Worm (Caenorhabditis elegans) whole organism, L1 larva: ENCODE measurements around the gene Y54F10AM.6.

Source experiments
- aly-2 ChIP-seq: fragments of 150-350 bp; optimal IDR thresholded peaks from 2 replicates; lab custom pipeline; 2014; ENCODE audit warnings: missing biosample characterization, missing genetic modification characterization
- ces-1 ChIP-seq: fragments of 150-350 bp; optimal IDR thresholded peaks from 2 replicates; lab custom pipeline; 2014; ENCODE audit warnings: missing biosample characterization, missing genetic modification reagents, missing genetic modification characterization
- egl-27 ChIP-seq, 2 experiments: fragments of 150-350 bp in 1 of 2; sonication (generic microtip); optimal IDR thresholded peaks; 3 replicates each; lab custom pipeline; 2017 to 2018; ENCODE audit warnings: missing biosample characterization in 2 of 2, missing genetic modification characterization in 2 of 2, missing genetic modification reagents in 2 of 2
- elt-3 ChIP-seq, 6 experiments: fragments of 150-350 bp in 1 of 6; sonication (generic microtip); optimal IDR thresholded peaks; 2 replicates each; lab custom pipeline; 2017 to 2018; ENCODE audit warnings: missing biosample characterization in 6 of 6, missing genetic modification characterization in 6 of 6, inconsistent platforms in 1 of 6
- irx-1 ChIP-seq: sonication (generic microtip); optimal IDR thresholded peaks from 2 replicates; lab custom pipeline; 2016; ENCODE audit warnings: missing genetic modification characterization, missing compliant biosample characterization
- mep-1 ChIP-seq: fragments of 150-350 bp; optimal IDR thresholded peaks from 2 replicates; lab custom pipeline; 2014; ENCODE audit warnings: missing biosample characterization, missing genetic modification characterization
- nhr-11 ChIP-seq: fragments of 150-350 bp; optimal IDR thresholded peaks from 2 replicates; lab custom pipeline; 2014; ENCODE audit warnings: missing biosample characterization, missing genetic modification characterization
- nhr-12 ChIP-seq: sonication (generic microtip); optimal IDR thresholded peaks from 2 replicates; lab custom pipeline; 2017; ENCODE audit warnings: missing biosample characterization, missing genetic modification characterization
- nhr-237 ChIP-seq: fragments of 150-350 bp; optimal IDR thresholded peaks from 2 replicates; lab custom pipeline; 2014; ENCODE audit warnings: missing biosample characterization, missing genetic modification characterization
- nhr-85 ChIP-seq: sonication (generic microtip); peaks from one replicate; lab custom pipeline; 2016; ENCODE audit warnings: missing genetic modification characterization, inconsistent platforms, missing compliant biosample characterization
- snpc-4 ChIP-seq: fragments of 150-350 bp; optimal IDR thresholded peaks from 2 replicates; lab custom pipeline; 2014; ENCODE audit warnings: missing biosample characterization, missing genetic modification characterization
- snu-23 ChIP-seq: sonication (generic microtip); optimal IDR thresholded peaks from 2 replicates; lab custom pipeline; 2016; ENCODE audit warnings: missing genetic modification characterization, missing compliant biosample characterization
- unc-130 ChIP-seq: fragments of 150-350 bp; optimal IDR thresholded peaks from 2 replicates; lab custom pipeline; 2017; ENCODE audit warnings: missing biosample characterization, missing genetic modification characterization, inconsistent platforms

DNA sequence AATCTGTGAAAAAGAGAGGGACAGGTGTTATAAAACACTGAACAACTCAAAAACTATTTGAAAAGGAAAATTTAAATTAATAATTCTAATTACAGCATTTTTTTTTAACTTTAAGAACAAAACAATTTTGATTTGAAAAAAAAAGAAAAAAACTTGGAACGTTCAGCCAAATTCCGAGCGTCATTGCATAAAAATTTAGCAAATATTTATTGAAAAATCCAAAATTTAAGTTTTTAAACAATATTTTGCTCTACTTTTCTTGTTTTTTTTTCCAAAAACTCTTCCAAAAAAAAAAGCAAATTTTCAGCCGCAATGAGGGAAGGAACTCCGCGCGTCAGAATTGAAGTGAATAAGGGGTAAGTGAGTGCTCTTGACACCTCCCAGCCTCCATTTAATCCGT is 41.0 kb downstream of the Y54F10AM.6 start, which contains the start of gene feh-1:
- TF ChIP-seq irx-1 (tag; lab: Kevin White, UChicago) (no peak), nhr-85 (tag; lab: Kevin White, UChicago) (no peak), unc-130 (tag; lab: Kevin White, UChicago) (no peak), nhr-11 (tag; lab: Kevin White, UChicago) (no peak), mep-1 (no peak), ces-1 (GFP tag; lab: Kevin White, UChicago) (no peak), snu-23 (no peak), egl-27 (tag; optimal IDR thresholded peaks at IDR 0.05; lab: Kevin White, UChicago) (no peak), aly-2 (tag; lab: Kevin White, UChicago) (no peak), nhr-12 (tag; lab: Kevin White, UChicago) (no peak), nhr-237 (no peak), snpc-4 (tag; lab: Kevin White, UChicago) (no peak), elt-3 (tag; optimal IDR thresholded peaks at IDR 0.05; lab: Kevin White, UChicago) (no peak)
